Worm (Caenorhabditis elegans) whole organism, L4/young adult: ENCODE results near the gene atp-5.

Experiments
- W03F9.2 ChIP-seq: fragments of 150-350 bp; optimal IDR thresholded peaks from 2 replicates; lab custom pipeline; 2014; ENCODE audit warnings: missing biosample characterization, missing genetic modification characterization
- dao-5 ChIP-seq: sonication (generic microtip); optimal IDR thresholded peaks from 2 replicates; lab custom pipeline; 2016; ENCODE audit warnings: missing genotype, missing genetic modification characterization, moderate library complexity, missing compliant biosample characterization

DNA sequence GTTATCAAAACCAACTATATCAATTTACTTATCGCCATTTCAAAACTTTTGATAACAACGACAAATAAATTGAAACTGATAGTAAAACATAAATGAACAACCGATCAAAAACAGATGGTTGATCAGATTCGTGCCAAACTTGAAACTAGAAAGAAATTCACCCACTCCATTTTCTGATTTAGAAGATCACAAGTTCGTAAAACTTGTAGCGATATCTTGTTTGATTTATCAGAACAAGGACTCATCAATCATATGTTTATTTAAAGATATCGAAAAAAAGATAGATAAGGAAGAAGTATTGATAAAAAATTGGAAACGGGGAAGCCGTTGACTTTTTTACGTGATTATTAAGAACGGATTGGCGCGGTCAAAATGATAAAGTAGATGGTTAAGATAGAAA lies 36.5 kb downstream of the atp-5 start:
- TF ChIP-seq W03F9.2 (no peak), dao-5 (tag; lab: Kevin White, UChicago) (no peak)
